Worm (Caenorhabditis elegans): ENCODE measurements around the gene C55C3.6.
A peak's percentile ranks its signal among the peaks of the same experiment; 100 is the strongest.

C55C3.6 gene

DNA sequence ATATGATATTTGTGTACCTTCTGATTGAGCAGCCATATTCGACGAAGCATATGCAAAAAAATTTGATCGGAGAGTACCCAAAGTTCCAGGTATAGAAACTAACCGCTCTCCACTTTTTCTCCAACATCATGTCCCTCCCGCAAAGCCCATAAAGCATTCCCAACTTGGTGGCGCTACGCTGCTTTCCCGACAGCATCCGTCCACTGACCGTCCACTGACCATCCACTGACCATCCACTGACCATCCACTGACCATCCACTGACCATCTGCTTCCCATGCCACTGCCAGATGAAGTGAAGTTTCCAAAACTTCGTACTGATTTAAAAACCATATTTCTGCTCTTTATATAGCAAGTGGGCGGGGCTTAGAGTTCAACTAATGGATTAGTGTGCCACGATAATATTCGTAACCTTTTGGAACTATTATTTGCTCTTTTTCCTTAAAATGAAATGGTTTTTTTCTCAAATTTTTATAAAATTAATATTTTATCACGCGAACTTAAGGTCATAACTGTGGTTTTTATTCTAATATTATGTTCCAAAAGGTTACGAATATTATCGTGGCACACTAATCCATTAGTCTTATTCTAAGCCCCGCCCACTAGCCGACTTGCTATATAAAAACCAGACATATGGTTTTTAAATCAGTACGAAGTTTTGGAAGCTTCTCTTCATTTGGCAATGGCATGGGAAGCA is 7.5 kb downstream of the C55C3.6 start, which contains the start of gene C55C3.8:
C55C3.8 (plus strand) TSS at position 645 of the 695 bp plus-strand sequence.
- TF ChIP-seq ceh-45 (GFP tag; IDR thresholded peaks at IDR 0.05) (no peak), ttx-3 (tag; optimal IDR thresholded peaks at IDR 0.05) (no peak), pqm-1 (tag; optimal IDR thresholded peaks at IDR 0.05) (no peak), sox-4 (tag; optimal IDR thresholded peaks at IDR 0.05) (no peak), elt-4 (tag; optimal IDR thresholded peaks at IDR 0.05) (no peak), sox-2 (GFP tag; IDR thresholded peaks at IDR 0.05) (no peak), K09A11.1 (tag; optimal IDR thresholded peaks at IDR 0.05; ENCODE audit: insufficient read depth) (no peak), lim-6 (tag; optimal IDR thresholded peaks at IDR 0.05) (no peak), pros-1 (tag; optimal IDR thresholded peaks at IDR 0.05) (no peak), sdc-2 (tag; optimal IDR thresholded peaks at IDR 0.05) (no peak), mec-3 (tag; optimal IDR thresholded peaks at IDR 0.05; ENCODE audit: borderline replicate concordance) (no peak), fkh-6 (tag; optimal IDR thresholded peaks at IDR 0.05) (no peak), ets-4 (tag; optimal IDR thresholded peaks at IDR 0.05) (no peak), ceh-14 (tag; optimal IDR thresholded peaks at IDR 0.05) (no peak), unc-42 (tag; optimal IDR thresholded peaks at IDR 0.05) (no peak), dmd-4 (tag; optimal IDR thresholded peaks at IDR 0.05; ENCODE audit: borderline replicate concordance) (no peak), ref-2 (tag; optimal IDR thresholded peaks at IDR 0.05) (no peak), hlh-13 (GFP tag; optimal IDR thresholded peaks at IDR 0.05) (no peak), ceh-2 (tag; optimal IDR thresholded peaks at IDR 0.05) (no peak)

DNA sequence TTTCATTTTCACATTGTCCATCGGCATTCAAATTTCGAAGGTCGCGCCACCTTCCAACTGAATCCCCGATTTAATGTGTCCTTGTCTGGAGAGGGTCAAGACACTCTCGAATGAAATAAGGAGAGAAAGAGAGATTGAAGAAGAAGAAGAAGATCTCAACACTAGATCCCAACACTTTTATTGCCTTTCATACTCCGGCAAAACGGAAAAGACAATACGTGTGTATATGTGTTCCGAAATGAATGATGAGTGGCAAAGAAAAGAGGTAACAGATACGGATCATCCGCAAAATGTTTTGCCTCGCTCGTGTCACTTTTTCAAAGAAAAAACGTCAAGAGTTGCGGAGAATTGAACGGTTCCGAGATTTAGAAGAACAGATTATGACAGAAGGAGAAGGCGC is 17.4 kb downstream of the C55C3.6 start:
- TF ChIP-seq unc-55 (GFP tag; optimal IDR thresholded peaks at IDR 0.05), result peak; percentile 3
- no peak for TF ChIP-seq ceh-48 (tag; optimal IDR thresholded peaks at IDR 0.05)
- TF ChIP-seq npax-4 (tag; optimal IDR thresholded peaks at IDR 0.05), result no peak
- no peak for TF ChIP-seq K02D7.2 (tag; optimal IDR thresholded peaks at IDR 0.05)
- TF ChIP-seq zip-5 (tag; optimal IDR thresholded peaks at IDR 0.05), result no peak
- no peak for TF ChIP-seq elt-2 (tag; optimal IDR thresholded peaks at IDR 0.05)
- TF ChIP-seq ceh-30 (tag; optimal IDR thresholded peaks at IDR 0.05), result no peak
- TF ChIP-seq lin-11 (tag; optimal IDR thresholded peaks at IDR 0.05), result no peak

DNA sequence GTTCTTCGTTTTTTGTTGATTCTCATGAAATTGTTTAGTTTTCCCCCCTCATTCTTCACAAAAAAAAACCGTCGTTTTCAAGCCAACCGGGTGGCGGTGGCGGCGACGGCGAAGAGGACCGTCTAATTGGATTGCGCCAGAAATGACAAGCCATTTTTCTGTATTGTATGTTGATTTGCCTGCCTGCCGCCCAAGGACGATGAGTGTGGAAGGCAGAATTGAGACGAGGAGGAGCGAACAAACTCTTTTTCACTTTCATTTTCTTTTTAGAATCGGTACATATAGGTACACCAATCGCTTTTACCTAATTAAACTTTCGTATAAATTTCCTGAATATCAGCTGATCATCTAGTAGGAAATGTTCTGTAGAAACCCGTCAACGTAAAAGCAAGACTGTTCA is 18.7 kb downstream of the C55C3.6 start:
- TF ChIP-seq C38D4.7 (GFP tag; optimal IDR thresholded peaks at IDR 0.05) (no peak), npax-4 (tag; optimal IDR thresholded peaks at IDR 0.05) (no peak), ceh-9 (tag; optimal IDR thresholded peaks at IDR 0.05) (no peak), ceh-34 (tag; optimal IDR thresholded peaks at IDR 0.05) (no peak), dve-1 (tag; optimal IDR thresholded peaks at IDR 0.05) (no peak)

DNA sequence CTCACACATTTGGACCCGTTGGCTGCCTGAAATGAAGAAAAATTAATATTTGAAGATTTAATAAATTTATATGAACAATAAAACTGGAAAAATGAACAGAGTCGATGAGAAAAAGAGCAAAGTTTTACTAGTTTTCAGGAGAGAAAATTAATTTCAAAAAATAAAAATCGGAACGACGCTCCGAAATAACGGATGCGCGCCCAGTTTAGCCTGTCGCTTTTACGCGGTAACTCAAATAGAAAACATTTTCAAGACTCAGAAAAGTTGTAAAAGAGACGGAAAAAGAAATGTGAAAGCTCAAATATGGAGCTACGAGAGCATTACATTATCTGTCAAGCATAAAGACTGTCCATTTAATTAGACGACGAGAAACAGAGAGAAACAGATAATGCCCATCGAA is 20.5 kb downstream of the C55C3.6 start, which contains the start of the genes C55C3.73 and perm-5:
C55C3.73 (minus strand) TSS at position 9 of the 400 bp plus-strand sequence.
perm-5 (minus strand) TSS at position 26 of the 400 bp plus-strand sequence.
- no peak for TF ChIP-seq C38D4.7 (GFP tag; optimal IDR thresholded peaks at IDR 0.05)
- no peak for TF ChIP-seq K09A11.1 (tag; optimal IDR thresholded peaks at IDR 0.05; ENCODE audit: insufficient read depth)
- TF ChIP-seq ceh-24 (tag; optimal IDR thresholded peaks at IDR 0.05), result no peak
- TF ChIP-seq pat-9 (tag; optimal IDR thresholded peaks at IDR 0.05), result no peak
- TF ChIP-seq Y22D7AL.16 (tag; optimal IDR thresholded peaks at IDR 0.05), result no peak
- no peak for TF ChIP-seq hlh-8 (tag; optimal IDR thresholded peaks at IDR 0.05)
- TF ChIP-seq tbx-7 (tag; optimal IDR thresholded peaks at IDR 0.05), result no peak
- TF ChIP-seq ets-4 (tag; optimal IDR thresholded peaks at IDR 0.05), result no peak
- TF ChIP-seq ceh-19 (GFP tag; optimal IDR thresholded peaks at IDR 0.05), result no peak
- TF ChIP-seq odd-2 (tag; optimal IDR thresholded peaks at IDR 0.05), result no peak
- no peak for TF ChIP-seq fkh-6 (tag; optimal IDR thresholded peaks at IDR 0.05)
- no peak for TF ChIP-seq pha-4 (tag; optimal IDR thresholded peaks at IDR 0.05)

Data from whole organism, late embryonic.